Fruit fly (Drosophila melanogaster) whole organism, embryonic: ENCODE data around the gene CBP.
A peak's percentile ranks its signal among the peaks of the same experiment; 100 is the strongest.

Experiments
- Adf1 ChIP-seq: fragments of 200-800 bp; sonication (Bioruptor generic); IDR thresholded peaks from 2 replicates; pipeline ENCODE4 v1.3.6; 2022; ENCODE audit warnings: missing biosample characterization, missing genetic modification characterization
- Bdp1 ChIP-seq: fragments of 200-800 bp; sonication (Bioruptor generic); optimal IDR thresholded peaks from 3 replicates; lab custom pipeline; 2016; ENCODE audit warnings: missing biosample characterization, missing genetic modification characterization
- Blimp-1 ChIP-seq: fragments of 200-800 bp; sonication (Bioruptor generic); optimal IDR thresholded peaks from 3 replicates; lab custom pipeline; 2018; ENCODE audit warnings: missing biosample characterization, missing genetic modification characterization, mild to moderate bottlenecking, moderate library complexity, missing genetic modification reagents
- CG11723 ChIP-seq: fragments of 200-800 bp; sonication (Bioruptor generic); optimal IDR thresholded peaks from 2 replicates; lab custom pipeline; 2017; ENCODE audit warnings: missing biosample characterization, mild to moderate bottlenecking, missing genetic modification characterization
- CG12219 ChIP-seq: fragments of 200-800 bp; sonication (Bioruptor generic); optimal IDR thresholded peaks from 3 replicates; lab custom pipeline; 2018; ENCODE audit warnings: missing biosample characterization, mild to moderate bottlenecking, missing genetic modification characterization
- CG14441 ChIP-seq: fragments of 200-800 bp; sonication (Bioruptor generic); IDR thresholded peaks from 2 replicates; pipeline ENCODE4 v1.3.6; 2022; ENCODE audit warnings: missing biosample characterization, missing genetic modification characterization
- CG16779 ChIP-seq: fragments of 200-800 bp; sonication (Bioruptor generic); IDR thresholded peaks from 2 replicates; pipeline ENCODE4 v1.3.6; 2022; ENCODE audit warnings: missing biosample characterization, missing genetic modification characterization
- CG17612 ChIP-seq: fragments of 200-800 bp; sonication (Bioruptor generic); IDR thresholded peaks from 2 replicates; pipeline ENCODE4 v1.3.6; 2022; ENCODE audit warnings: missing biosample characterization, missing genetic modification characterization
- CG18764 ChIP-seq: fragments of 200-800 bp; sonication (Bioruptor generic); optimal IDR thresholded peaks from 3 replicates; lab custom pipeline; 2016; ENCODE audit warnings: missing biosample characterization, missing genetic modification characterization
- CG2116 ChIP-seq: fragments of 200-800 bp; sonication (Bioruptor generic); optimal IDR thresholded peaks from 3 replicates; lab custom pipeline; 2018; ENCODE audit warnings: missing biosample characterization, mild to moderate bottlenecking, missing genetic modification characterization
- CG31441 ChIP-seq: fragments of 200-800 bp; sonication (Bioruptor generic); IDR thresholded peaks from 2 replicates; pipeline ENCODE4 v1.3.6; 2022; ENCODE audit warnings: missing biosample characterization, missing genetic modification characterization
- CG4404 ChIP-seq: fragments of 200-800 bp; sonication (Bioruptor generic); IDR thresholded peaks from 2 replicates; pipeline ENCODE4 v1.3.6; 2022; ENCODE audit warnings: missing biosample characterization, missing genetic modification characterization
- CG4854 ChIP-seq: fragments of 200-800 bp; sonication (Bioruptor generic); optimal IDR thresholded peaks from 2 replicates; lab custom pipeline; 2016; ENCODE audit warnings: missing biosample characterization, missing genetic modification characterization, inconsistent platforms
- CG6654 ChIP-seq: fragments of 200-800 bp; sonication (Bioruptor generic); optimal IDR thresholded peaks from 2 replicates; lab custom pipeline; 2017; ENCODE audit warnings: missing biosample characterization, mild to moderate bottlenecking, missing genetic modification characterization
- CG7357 ChIP-seq: fragments of 200-800 bp; sonication (Bioruptor generic); IDR thresholded peaks from 3 replicates; pipeline ENCODE4 v1.3.6; 2022; ENCODE audit warnings: missing biosample characterization, missing genetic modification characterization
- CG7963 ChIP-seq: fragments of 200-800 bp; sonication (Bioruptor generic); IDR thresholded peaks from 3 replicates; pipeline ENCODE4 v1.3.6; 2022; ENCODE audit warnings: missing biosample characterization, missing genetic modification characterization; ENCODE audit not compliant: partially characterized antibody
- CkIIα-i1 ChIP-seq: fragments of 200-800 bp; sonication (Bioruptor generic); IDR thresholded peaks from 2 replicates; pipeline ENCODE4 v1.3.6; 2022; ENCODE audit warnings: missing biosample characterization, missing genetic modification characterization
- Dip2 ChIP-seq: fragments of 200-800 bp; sonication (Bioruptor generic); IDR thresholded peaks from 2 replicates; pipeline ENCODE4 v1.3.6; 2022; ENCODE audit warnings: missing biosample characterization, missing genetic modification characterization
- Ets65A ChIP-seq: fragments of 200-800 bp; sonication (Bioruptor generic); peaks from one replicate; lab custom pipeline; 2016; ENCODE audit warnings: missing biosample characterization, missing genetic modification characterization
- Gug ChIP-seq: fragments of 200-800 bp; sonication (Bioruptor generic); IDR thresholded peaks from 4 replicates; pipeline ENCODE4 v1.3.6; 2022; ENCODE audit warnings: missing biosample characterization, missing genetic modification characterization
- H15 ChIP-seq: fragments of 200-800 bp; sonication (Bioruptor generic); IDR thresholded peaks from 3 replicates; pipeline ENCODE4 v1.3.6; 2022; ENCODE audit warnings: missing biosample characterization, missing genetic modification characterization
- HLHmδ ChIP-seq: fragments of 200-800 bp; sonication (Bioruptor generic); optimal IDR thresholded peaks from 2 replicates; lab custom pipeline; 2018; ENCODE audit warnings: missing biosample characterization, mild to moderate bottlenecking, missing genetic modification characterization, moderate library complexity
- HmgD ChIP-seq: fragments of 200-800 bp; sonication (Bioruptor generic); optimal IDR thresholded peaks from 3 replicates; lab custom pipeline; 2016; ENCODE audit warnings: missing biosample characterization, missing genetic modification characterization
- Kr ChIP-seq: fragments of 200-800 bp; sonication (Bioruptor generic); optimal IDR thresholded peaks from 2 replicates; lab custom pipeline; 2017; ENCODE audit warnings: missing biosample characterization, mild to moderate bottlenecking, missing genetic modification characterization
- Lim3 ChIP-seq: fragments of 200-800 bp; sonication (Bioruptor generic); IDR thresholded peaks from 2 replicates; pipeline ENCODE4 v1.3.6; 2022; ENCODE audit warnings: missing biosample characterization, missing genetic modification characterization
- Med ChIP-seq: fragments of 200-800 bp; sonication (Bioruptor generic); peaks from one replicate; lab custom pipeline; 2016; ENCODE audit warnings: missing biosample characterization, missing genetic modification characterization, mild to moderate bottlenecking, inconsistent platforms, moderate library complexity
- Nf-YB ChIP-seq: fragments of 200-800 bp; sonication (Bioruptor generic); optimal IDR thresholded peaks from 3 replicates; lab custom pipeline; 2019; ENCODE audit warnings: missing biosample characterization, mild to moderate bottlenecking, missing genetic modification characterization, moderate library complexity
- Pdp1 ChIP-seq, 2 experiments: fragments of 200-800 bp; sonication (Bioruptor generic); optimal IDR thresholded peaks; 3 replicates each; lab custom pipeline; 2016; ENCODE audit warnings: missing biosample characterization in 2 of 2, missing genetic modification characterization in 2 of 2, mild to moderate bottlenecking in 1 of 2, moderate library complexity in 1 of 2
- Sry-β ChIP-seq: fragments of 200-800 bp; sonication (Bioruptor generic); optimal IDR thresholded peaks from 2 replicates; lab custom pipeline; 2018; ENCODE audit warnings: missing biosample characterization, mild to moderate bottlenecking, missing genetic modification characterization, moderate library complexity
- bab2 ChIP-seq: fragments of 200-800 bp; sonication (Bioruptor generic); optimal IDR thresholded peaks from 2 replicates; lab custom pipeline; 2016; ENCODE audit warnings: missing biosample characterization, missing genetic modification characterization
- cas ChIP-seq: fragments of 200-800 bp; sonication (Bioruptor generic); IDR thresholded peaks from 2 replicates; pipeline ENCODE4 v1.3.6; 2022; ENCODE audit warnings: missing biosample characterization, missing genetic modification characterization
- chn ChIP-seq: fragments of 200-800 bp; sonication (Bioruptor generic); optimal IDR thresholded peaks from 2 replicates; lab custom pipeline; 2016; ENCODE audit warnings: missing biosample characterization, missing genetic modification characterization
- crol ChIP-seq: fragments of 200-800 bp; sonication (Bioruptor generic); IDR thresholded peaks from 2 replicates; pipeline ENCODE4 v1.3.6; 2022; ENCODE audit warnings: missing biosample characterization, missing genetic modification characterization
- crp ChIP-seq, 2 experiments: fragments of 200-800 bp; sonication (Bioruptor generic); optimal IDR thresholded peaks; 2 replicates in 1 of 2; 3 replicates in 1 of 2; lab custom pipeline; 2017; ENCODE audit warnings: missing biosample characterization in 2 of 2, missing genetic modification characterization in 2 of 2, mild to moderate bottlenecking in 1 of 2, moderate library complexity in 1 of 2
- en ChIP-seq: fragments of 200-800 bp; sonication (Bioruptor generic); optimal IDR thresholded peaks from 2 replicates; lab custom pipeline; 2016; ENCODE audit warnings: missing biosample characterization, missing genetic modification characterization
- fu2 ChIP-seq: fragments of 200-800 bp; sonication (Bioruptor generic); optimal IDR thresholded peaks from 2 replicates; lab custom pipeline; 2016; ENCODE audit warnings: missing biosample characterization, missing genetic modification characterization
- gce ChIP-seq: fragments of 200-800 bp; sonication (Bioruptor generic); IDR thresholded peaks from 3 replicates; pipeline ENCODE4 v1.3.6; 2022; ENCODE audit warnings: missing biosample characterization, missing genetic modification characterization
- gem ChIP-seq: fragments of 200-800 bp; sonication (Bioruptor generic); optimal IDR thresholded peaks from 2 replicates; lab custom pipeline; 2019; ENCODE audit warnings: missing biosample characterization, mild to moderate bottlenecking, missing genetic modification characterization, moderate library complexity
- insv ChIP-seq, 2 experiments: fragments of 200-800 bp; sonication (Bioruptor generic); optimal IDR thresholded peaks; 3 replicates each; lab custom pipeline; 2016 to 2018; ENCODE audit warnings: missing biosample characterization in 2 of 2, missing genetic modification characterization in 2 of 2
- nau ChIP-seq: fragments of 200-800 bp; sonication (Bioruptor generic); optimal IDR thresholded peaks from 3 replicates; lab custom pipeline; 2017; ENCODE audit warnings: missing biosample characterization, mild to moderate bottlenecking, missing genetic modification characterization, missing genetic modification reagents
- org-1 ChIP-seq: fragments of 200-800 bp; sonication (Bioruptor generic); optimal IDR thresholded peaks from 2 replicates; lab custom pipeline; 2017; ENCODE audit warnings: missing biosample characterization, missing genetic modification characterization
- pfk ChIP-seq: fragments of 200-800 bp; sonication (Bioruptor generic); optimal IDR thresholded peaks from 2 replicates; lab custom pipeline; 2018; ENCODE audit warnings: missing biosample characterization, mild to moderate bottlenecking, missing genetic modification characterization, moderate library complexity
- pzg ChIP-seq: fragments of 200-800 bp; sonication (Bioruptor generic); optimal IDR thresholded peaks from 3 replicates; lab custom pipeline; 2018; ENCODE audit warnings: missing biosample characterization, mild to moderate bottlenecking, missing genetic modification characterization, moderate library complexity
- repo ChIP-seq: fragments of 200-800 bp; sonication (Bioruptor generic); optimal IDR thresholded peaks from 2 replicates; lab custom pipeline; 2016; ENCODE audit warnings: missing biosample characterization, missing genetic modification characterization
- sens ChIP-seq: fragments of 200-800 bp; sonication (Bioruptor generic); peaks from one replicate; lab custom pipeline; 2016; ENCODE audit warnings: missing biosample characterization, missing genetic modification characterization
- toy ChIP-seq: fragments of 200-800 bp; sonication (Bioruptor generic); IDR thresholded peaks from 2 replicates; pipeline ENCODE4 v1.3.6; 2022; ENCODE audit warnings: missing biosample characterization, missing genetic modification characterization
- unc-4 ChIP-seq: fragments of 200-800 bp; sonication (Bioruptor generic); IDR thresholded peaks from 2 replicates; pipeline ENCODE4 v1.3.6; 2022; ENCODE audit warnings: missing biosample characterization, missing genetic modification characterization; ENCODE audit not compliant: partially characterized antibody
- usp ChIP-seq: fragments of >200 bp; optimal IDR thresholded peaks from 2 replicates; lab custom pipeline; 2017; ENCODE audit warnings: missing biosample characterization, missing genetic modification characterization
- zen2 ChIP-seq: fragments of 200-800 bp; sonication (Bioruptor generic); IDR thresholded peaks from 3 replicates; pipeline ENCODE4 v1.3.6; 2022; ENCODE audit warnings: missing biosample characterization, missing genetic modification characterization; ENCODE audit not compliant: partially characterized antibody

Gene CBP

dm6 chrX:7306538-7307477, 30.3 kb upstream of the CBP start (continued):
- TF ChIP-seq pfk (GFP tag; lab: Kevin White, UChicago) (no peak), bab2 (GFP tag; lab: Kevin White, UChicago) (peak; percentile 67), Pdp1 (GFP tag; optimal IDR thresholded peaks at IDR 0.05; lab: Kevin White, UChicago) (peak; percentile 30 to 71), Kr (peak; percentile 99), unc-4 (GFP tag; lab: Robert Waterston, UW) (no peak), Blimp-1 (GFP tag; lab: Kevin White, UChicago) (peak; percentile 89), Med (peak; percentile 94), usp (GFP tag; lab: Kevin White, UChicago) (no peak), cas (GFP tag; lab: Robert Waterston, UW) (no peak; the same call in 1 of the 2 replicates), fu2 (GFP tag; lab: Kevin White, UChicago) (peak; percentile 80), CG16779 (GFP tag; lab: Robert Waterston, UW) (no peak), repo (GFP tag; lab: Kevin White, UChicago) (peak; percentile 49), CkIIα-i1 (GFP tag; lab: Robert Waterston, UW) (no peak), CG18764 (peak; percentile 78), CG4404 (GFP tag; lab: Robert Waterston, UW) (peak; percentile 86), gem (tag; lab: Kevin White, UChicago) (peak; percentile 97), insv (GFP tag; optimal IDR thresholded peaks at IDR 0.05; lab: Kevin White, UChicago) (peak in 1 of 2 experiments; percentile 59), Adf1 (GFP tag; lab: Robert Waterston, UW) (peak; percentile 94), HLHmδ (GFP tag; lab: Kevin White, UChicago) (peak; percentile 56), Sry-β (GFP tag; lab: Kevin White, UChicago) (peak; percentile 67), org-1 (GFP tag; lab: Kevin White, UChicago) (peak; percentile 91), CG17612 (GFP tag; lab: Robert Waterston, UW) (0 out of 2 replicates have a peak, but pooled peaks have one; percentile 34), gce (GFP tag; lab: Robert Waterston, UW) (no peak; the same call in 2 of the 3 replicates), chn (GFP tag; lab: Kevin White, UChicago) (peak; percentile 76), sens (GFP tag; lab: Kevin White, UChicago) (peak; percentile 95), Ets65A (GFP tag; lab: Kevin White, UChicago) (peak; percentile 99), Gug (GFP tag; lab: Robert Waterston, UW) (peak; percentile 81), Dip2 (GFP tag; lab: Robert Waterston, UW) (0 out of 2 replicates have a peak, but pooled peaks have one; percentile 5), CG11723 (GFP tag; lab: Kevin White, UChicago) (peak; percentile 84), crp (GFP tag; optimal IDR thresholded peaks at IDR 0.05; lab: Kevin White, UChicago) (peak in 1 of 2 experiments; percentile 56), CG31441 (GFP tag; lab: Robert Waterston, UW) (peak; percentile 97), pzg (no peak), nau (peak; percentile 46), CG7357 (GFP tag; lab: Robert Waterston, UW) (peak; percentile 84), Bdp1 (GFP tag; lab: Kevin White, UChicago) (peak; percentile 58), CG2116 (GFP tag; lab: Kevin White, UChicago) (peak; percentile 45), zen2 (no peak), CG6654 (GFP tag; lab: Kevin White, UChicago) (peak; percentile 90), toy (GFP tag; lab: Robert Waterston, UW) (no peak), en (peak; percentile 33), crol (peak; percentile 100), CG7963 (no peak), CG4854 (GFP tag; lab: Kevin White, UChicago) (peak; percentile 79), CG14441 (GFP tag; lab: Robert Waterston, UW) (peak; percentile 67), Lim3 (GFP tag; lab: Robert Waterston, UW) (no peak), Nf-YB (GFP tag; lab: Kevin White, UChicago) (peak; percentile 78), H15 (GFP tag; lab: Robert Waterston, UW) (peak; percentile 72), CG12219 (GFP tag; lab: Kevin White, UChicago) (peak; percentile 60), HmgD (peak; percentile 34)
